Fruit fly (Drosophila melanogaster): ENCODE measurements around the gene CG6678.

CG6678 gene

dm6 chr3R:21848987-21849442 is 37.8 kb upstream of the CG6678 start (continued):
- peak; percentile 62 for TF ChIP-seq sisA (GFP tag; IDR thresholded peaks at IDR 0.05)
- peak; percentile 76 to 78 for TF ChIP-seq Pdp1 (GFP tag; optimal IDR thresholded peaks at IDR 0.05)
- TF ChIP-seq CG7786 (GFP tag; optimal IDR thresholded peaks at IDR 0.05), result peak; percentile 42
- TF ChIP-seq Ssrp (tag; optimal IDR thresholded peaks at IDR 0.05), result peak; percentile 73
- peak; percentile 58 for TF ChIP-seq Nf-YB (GFP tag; optimal IDR thresholded peaks at IDR 0.05)
- no peak for TF ChIP-seq lov (optimal IDR thresholded peaks at IDR 0.05)
- no peak for TF ChIP-seq lov (GFP tag; IDR thresholded peaks at IDR 0.05)
- TF ChIP-seq lab (GFP tag; optimal IDR thresholded peaks at IDR 0.05), result peak; percentile 72
- peak; percentile 66 for TF ChIP-seq grau (tag; optimal IDR thresholded peaks at IDR 0.05)
- no peak for TF ChIP-seq NFAT (GFP tag; IDR thresholded peaks at IDR 0.05)
- TF ChIP-seq nmo (GFP tag; optimal IDR thresholded peaks at IDR 0.05), result peak; percentile 87
- TF ChIP-seq CG31388 (GFP tag; optimal IDR thresholded peaks at IDR 0.05), result no peak
- no peak for TF ChIP-seq al (GFP tag; IDR thresholded peaks at IDR 0.05)
- TF ChIP-seq CG9932 (GFP tag; IDR thresholded peaks at IDR 0.05), result 0 out of 2 replicates have a peak, but pooled peaks have one; percentile 7
- peak; percentile 84 for TF ChIP-seq phol (tag; optimal IDR thresholded peaks at IDR 0.05)
- no peak for TF ChIP-seq C15 (GFP tag; IDR thresholded peaks at IDR 0.05)
- TF ChIP-seq Dek (tag; optimal IDR thresholded peaks at IDR 0.05), result peak; percentile 15
- TF ChIP-seq tin (GFP tag; optimal IDR thresholded peaks at IDR 0.05), result peak; percentile 74
- TF ChIP-seq CG17829 (tag; optimal IDR thresholded peaks at IDR 0.05), result peak; percentile 78
- TF ChIP-seq CG10267 (tag; optimal IDR thresholded peaks at IDR 0.05), result peak; percentile 77
- no peak for TF ChIP-seq CG4707 (GFP tag; optimal IDR thresholded peaks at IDR 0.05)
- TF ChIP-seq ara (GFP tag; IDR thresholded peaks at IDR 0.05), result peak; percentile 60; the same call in 1 of the 2 replicates
- no peak for TF ChIP-seq Dp (GFP tag; optimal IDR thresholded peaks at IDR 0.05)
- no peak for TF ChIP-seq ftz-f1 (GFP tag; optimal IDR thresholded peaks at IDR 0.05)
- TF ChIP-seq CG5245 (GFP tag; optimal IDR thresholded peaks at IDR 0.05), result peak; percentile 46
- 0 out of 2 replicates have a peak, but pooled peaks have one; percentile 38 for TF ChIP-seq seq (GFP tag; IDR thresholded peaks at IDR 0.05)
- peak; percentile 8 for TF ChIP-seq D19B (GFP tag; optimal IDR thresholded peaks at IDR 0.05)
- no peak for TF ChIP-seq gt (GFP tag; IDR thresholded peaks at IDR 0.05)
- peak; percentile 75 for TF ChIP-seq CG13424 (tag; optimal IDR thresholded peaks at IDR 0.05)
- peak; percentile 9 for TF ChIP-seq btn (GFP tag; optimal IDR thresholded peaks at IDR 0.05)
- TF ChIP-seq gsb (GFP tag; IDR thresholded peaks at IDR 0.05), result no peak
- peak; percentile 38; the same call in 1 of the 3 replicates for TF ChIP-seq H15 (GFP tag; IDR thresholded peaks at IDR 0.05)
- peak; percentile 59 for TF ChIP-seq Ada2b (GFP tag; IDR thresholded peaks at IDR 0.05)
- TF ChIP-seq dimm (GFP tag; IDR thresholded peaks at IDR 0.05), result no peak
- TF ChIP-seq CG17361 (GFP tag; IDR thresholded peaks at IDR 0.05), result peak; percentile 86
- peak; percentile 7 for TF ChIP-seq NC2α (GFP tag; optimal IDR thresholded peaks at IDR 0.05)
- no peak; the same call in 1 of the 2 replicates for TF ChIP-seq ro (GFP tag; IDR thresholded peaks at IDR 0.05)
- peak; percentile 26 for TF ChIP-seq maf-S (GFP tag; optimal IDR thresholded peaks at IDR 0.05)
- no peak for TF ChIP-seq cg (GFP tag; optimal IDR thresholded peaks at IDR 0.05)
- TF ChIP-seq TFAM (GFP tag; optimal IDR thresholded peaks at IDR 0.05), result peak; percentile 49
- peak; percentile 39 for TF ChIP-seq Myb (GFP tag; optimal IDR thresholded peaks at IDR 0.05)
- TF ChIP-seq CG5180 (GFP tag; optimal IDR thresholded peaks at IDR 0.05), result peak; percentile 60
- no peak for TF ChIP-seq CG14860 (GFP tag; IDR thresholded peaks at IDR 0.05; ENCODE audit: partially characterized antibody)
- TF ChIP-seq CG14441 (GFP tag; IDR thresholded peaks at IDR 0.05), result peak; percentile 46; the same call in 1 of the 2 replicates
- TF ChIP-seq kni (GFP tag; optimal IDR thresholded peaks at IDR 0.05), result peak; percentile 3
- TF ChIP-seq ATbp (GFP tag; optimal IDR thresholded peaks at IDR 0.05), result peak; percentile 57
- peak; percentile 84 for TF ChIP-seq CG7556 (GFP tag; optimal IDR thresholded peaks at IDR 0.05)
- TF ChIP-seq hbn (GFP tag; IDR thresholded peaks at IDR 0.05; ENCODE audit: partially characterized antibody), result no peak
- TF ChIP-seq zfh2 (GFP tag; optimal IDR thresholded peaks at IDR 0.05), result peak; percentile 1
- TF ChIP-seq ind (GFP tag; optimal IDR thresholded peaks at IDR 0.05), result peak; percentile 45
- TF ChIP-seq Spps (tag; optimal IDR thresholded peaks at IDR 0.05), result peak; percentile 50
